Worm (Caenorhabditis elegans) whole organism, L2 larva: ENCODE data around the gene asna-1.

Experiments
- C34F6.9 ChIP-seq: fragments of 150-350 bp; optimal IDR thresholded peaks from 2 replicates; lab custom pipeline; 2014; ENCODE audit warnings: missing biosample characterization, missing genetic modification characterization
- F13H6.1 ChIP-seq: sonication (generic microtip); optimal IDR thresholded peaks from 2 replicates; lab custom pipeline; 2016; ENCODE audit warnings: missing genetic modification characterization, missing compliant biosample characterization
- R02D3.7 ChIP-seq: fragments of 150-350 bp; optimal IDR thresholded peaks from 2 replicates; lab custom pipeline; 2014; ENCODE audit warnings: missing biosample characterization, missing genetic modification characterization
- Y55F3AM.14 ChIP-seq: fragments of 200-800 bp; sonication (Bioruptor generic); optimal IDR thresholded peaks from 2 replicates; lab custom pipeline; 2018; ENCODE audit warnings: mild to moderate bottlenecking, missing genetic modification characterization, missing compliant biosample characterization
- ZK546.5 ChIP-seq: sonication (generic microtip); optimal IDR thresholded peaks from 2 replicates; lab custom pipeline; 2017; ENCODE audit warnings: missing biosample characterization, missing genetic modification characterization
- alr-1 ChIP-seq: fragments of 150-350 bp; optimal IDR thresholded peaks from 2 replicates; lab custom pipeline; 2014; ENCODE audit warnings: missing biosample characterization, missing genetic modification characterization
- ceh-16 ChIP-seq: fragments of 150-350 bp; optimal IDR thresholded peaks from 2 replicates; lab custom pipeline; 2014; ENCODE audit warnings: missing biosample characterization, missing genetic modification characterization
- crh-2 ChIP-seq: sonication (generic microtip); optimal IDR thresholded peaks from 2 replicates; lab custom pipeline; 2017; ENCODE audit warnings: missing biosample characterization, missing genetic modification characterization
- dmd-4 ChIP-seq: sonication (generic microtip); optimal IDR thresholded peaks from 2 replicates; lab custom pipeline; 2017; ENCODE audit warnings: missing biosample characterization, missing genetic modification characterization
- egl-27 ChIP-seq: sonication (generic microtip); optimal IDR thresholded peaks from 3 replicates; lab custom pipeline; 2017; ENCODE audit warnings: missing biosample characterization, missing genetic modification reagents, missing genetic modification characterization
- elt-3 ChIP-seq: sonication (generic microtip); optimal IDR thresholded peaks from 2 replicates; lab custom pipeline; 2017; ENCODE audit warnings: missing biosample characterization, missing genetic modification characterization
- fos-1 ChIP-seq: fragments of 150-350 bp; optimal IDR thresholded peaks from 2 replicates; lab custom pipeline; 2014; ENCODE audit warnings: missing biosample characterization, missing genetic modification characterization
- gmeb-1 ChIP-seq: fragments of 150-350 bp; optimal IDR thresholded peaks from 2 replicates; lab custom pipeline; 2014; ENCODE audit warnings: missing biosample characterization, missing genetic modification characterization
- lin-11 ChIP-seq: fragments of 150-350 bp; sonication (generic microtip); optimal IDR thresholded peaks from 2 replicates; lab custom pipeline; 2014; ENCODE audit warnings: missing biosample characterization, missing genetic modification characterization, inconsistent platforms, mixed read lengths
- lin-13 ChIP-seq: fragments of 150-350 bp; optimal IDR thresholded peaks from 2 replicates; lab custom pipeline; 2014; ENCODE audit warnings: missing biosample characterization, missing genetic modification reagents, missing genetic modification characterization
- lsy-2 ChIP-seq, 2 experiments: fragments of 150-350 bp in 1 of 2; sonication (generic microtip) in 1 of 2; optimal IDR thresholded peaks; 2 replicates each; lab custom pipeline; 2014 to 2017; ENCODE audit warnings: missing biosample characterization in 2 of 2, missing genetic modification characterization in 2 of 2
- mab-5 ChIP-seq: fragments of 150-350 bp; optimal IDR thresholded peaks from 2 replicates; lab custom pipeline; 2014; ENCODE audit warnings: missing biosample characterization, missing genetic modification characterization
- mdl-1 ChIP-seq, 2 experiments: fragments of 150-350 bp in 1 of 2; sonication (generic microtip) in 1 of 2; optimal IDR thresholded peaks; 2 replicates each; lab custom pipeline; 2017; ENCODE audit warnings: missing biosample characterization in 2 of 2, missing genetic modification characterization in 2 of 2
- nhr-11 ChIP-seq: fragments of 150-350 bp; optimal IDR thresholded peaks from 2 replicates; lab custom pipeline; 2014; ENCODE audit warnings: missing biosample characterization, missing genetic modification characterization
- nhr-12 ChIP-seq: fragments of 150-350 bp; optimal IDR thresholded peaks from 2 replicates; lab custom pipeline; 2014; ENCODE audit warnings: missing biosample characterization, missing genetic modification characterization
- nhr-129 ChIP-seq: fragments of 150-350 bp; optimal IDR thresholded peaks from 2 replicates; lab custom pipeline; 2014; ENCODE audit warnings: missing biosample characterization, missing genetic modification characterization
- nhr-23 ChIP-seq: fragments of 150-350 bp; optimal IDR thresholded peaks from 2 replicates; lab custom pipeline; 2014; ENCODE audit warnings: missing biosample characterization, missing genetic modification reagents, missing genetic modification characterization
- nhr-237 ChIP-seq: fragments of 150-350 bp; optimal IDR thresholded peaks from 2 replicates; lab custom pipeline; 2014; ENCODE audit warnings: missing biosample characterization, missing genetic modification characterization
- nhr-25 ChIP-seq: fragments of 150-350 bp; sonication (generic microtip); optimal IDR thresholded peaks from 3 replicates; lab custom pipeline; 2014; ENCODE audit warnings: missing biosample characterization, missing genetic modification characterization
- nhr-6 ChIP-seq: fragments of 150-350 bp; optimal IDR thresholded peaks from 2 replicates; lab custom pipeline; 2014; ENCODE audit warnings: missing biosample characterization, missing genetic modification characterization
- nhr-77 ChIP-seq: fragments of 150-350 bp; optimal IDR thresholded peaks from 2 replicates; lab custom pipeline; 2014; ENCODE audit warnings: missing biosample characterization, missing genetic modification characterization
- peb-1 ChIP-seq: fragments of 150-350 bp; optimal IDR thresholded peaks from 2 replicates; lab custom pipeline; 2014; ENCODE audit warnings: missing biosample characterization, missing genetic modification characterization
- sma-3 ChIP-seq: sonication (generic microtip); optimal IDR thresholded peaks from 2 replicates; lab custom pipeline; 2016; ENCODE audit warnings: missing genetic modification reagents, missing genetic modification characterization, missing compliant biosample characterization
- sma-9 ChIP-seq, 2 experiments: fragments of 150-350 bp in 1 of 2; sonication (generic microtip) in 1 of 2; optimal IDR thresholded peaks; 2 replicates each; lab custom pipeline; 2014 to 2016; ENCODE audit warnings: missing genetic modification characterization in 2 of 2, mild to moderate bottlenecking in 1 of 2, missing biosample characterization in 1 of 2, missing compliant biosample characterization in 1 of 2, missing genetic modification reagents in 1 of 2, moderate library complexity in 1 of 2
- snpc-4 ChIP-seq: fragments of 150-350 bp; optimal IDR thresholded peaks from 2 replicates; lab custom pipeline; 2014; ENCODE audit warnings: missing biosample characterization, missing genetic modification characterization
- unc-39 ChIP-seq: fragments of 150-350 bp; optimal IDR thresholded peaks from 2 replicates; lab custom pipeline; 2014; ENCODE audit warnings: missing biosample characterization, missing genetic modification characterization
- unc-55 ChIP-seq: fragments of 150-350 bp; sonication (generic microtip); optimal IDR thresholded peaks from 3 replicates; lab custom pipeline; 2014; ENCODE audit warnings: missing biosample characterization, missing genetic modification reagents, missing genetic modification characterization
- zag-1 ChIP-seq: fragments of 150-350 bp; optimal IDR thresholded peaks from 2 replicates; lab custom pipeline; 2014; ENCODE audit warnings: missing biosample characterization, missing genetic modification characterization
- ztf-1 ChIP-seq: fragments of 200-800 bp; sonication (Bioruptor generic); conservative IDR thresholded peaks from 2 replicates; pipeline ENCODE4 v1.3.6; 2022; ENCODE audit warnings: missing genetic modification characterization, missing compliant biosample characterization

Gene asna-1

ce11 chrIII:8873990-8874668 lies 20.8 kb upstream of the asna-1 start (continued):
- no peak for TF ChIP-seq gmeb-1 (tag; lab: Kevin White, UChicago)
- peak; percentile 41 for TF ChIP-seq egl-27 (tag; lab: Kevin White, UChicago)
- no peak for TF ChIP-seq unc-39
- TF ChIP-seq mdl-1 (tag; optimal IDR thresholded peaks at IDR 0.05; lab: Kevin White, UChicago): peak; percentile 4 to 72
- TF ChIP-seq nhr-12: no peak
- TF ChIP-seq nhr-77 (tag; lab: Kevin White, UChicago): no peak
- peak; percentile 87 for TF ChIP-seq unc-55 (GFP tag; lab: Kevin White, UChicago)
- TF ChIP-seq nhr-237 (tag; lab: Kevin White, UChicago): no peak
- TF ChIP-seq nhr-23 (tag; lab: Kevin White, UChicago): no peak
- peak; percentile 73 for TF ChIP-seq nhr-6 (tag; lab: Kevin White, UChicago)
- no peak for TF ChIP-seq sma-3 (GFP tag; lab: Kevin White, UChicago)

- TF ChIP-seq nhr-6 (tag; lab: Kevin White, UChicago) (no peak), lsy-2 (tag; optimal IDR thresholded peaks at IDR 0.05; lab: Kevin White, UChicago) (peak in 1 of 2 experiments; percentile 22), nhr-11 (tag; lab: Kevin White, UChicago) (no peak)
Measured at ce11 chrIII:8877002-8877401, 17.9 kb upstream of the asna-1 start, which contains the start of gene K01F9.2. TSS of gene K01F9.2 (minus strand) at chrIII:8877128.

ce11 chrIII:8878960-8879359 lies 15.9 kb upstream of the asna-1 start:
- TF ChIP-seq elt-3 (no peak), dmd-4 (tag; lab: Kevin White, UChicago) (no peak), nhr-23 (tag; lab: Kevin White, UChicago) (no peak), nhr-25 (no peak), unc-55 (GFP tag; lab: Kevin White, UChicago) (peak; percentile 72), snpc-4 (tag; lab: Kevin White, UChicago) (no peak), mab-5 (tag; lab: Kevin White, UChicago) (no peak), sma-9 (GFP tag; optimal IDR thresholded peaks at IDR 0.05; lab: Kevin White, UChicago) (peak; percentile 5), sma-9 (tag; optimal IDR thresholded peaks at IDR 0.05; lab: Kevin White, UChicago) (no peak), crh-2 (no peak), fos-1 (peak; percentile 84)
- TF ChIP-seq, all 48 proteins: peak for 3

ce11 chrIII:8882333-8882732 lies 12.5 kb upstream of the asna-1 start:
- TF ChIP-seq crh-2: no peak
- TF ChIP-seq unc-55 (GFP tag; lab: Kevin White, UChicago): no peak
- no peak for TF ChIP-seq alr-1 (tag; lab: Kevin White, UChicago)
- TF ChIP-seq, all 48 proteins: peak for 0

ce11 chrIII:8885150-8885549 lies 9.7 kb upstream of the asna-1 start, which contains the start of gene svop-1:
TSS of gene svop-1 (minus strand) at chrIII:8885488.
- TF ChIP-seq lin-13 (GFP tag; lab: Kevin White, UChicago): no peak
- TF ChIP-seq ztf-1 (GFP tag; lab: Robert Waterston, UW): no peak
- TF ChIP-seq sma-9 (GFP tag; optimal IDR thresholded peaks at IDR 0.05; lab: Kevin White, UChicago): no peak
- TF ChIP-seq sma-9 (tag; optimal IDR thresholded peaks at IDR 0.05; lab: Kevin White, UChicago): no peak
- TF ChIP-seq peb-1 (tag; lab: Kevin White, UChicago): no peak
- TF ChIP-seq ZK546.5 (tag; lab: Kevin White, UChicago): no peak
- TF ChIP-seq egl-27 (tag; lab: Kevin White, UChicago): no peak
- no peak for TF ChIP-seq nhr-129
- no peak for TF ChIP-seq unc-39
- no peak for TF ChIP-seq nhr-11 (tag; lab: Kevin White, UChicago)
- no peak for TF ChIP-seq ceh-16 (tag; lab: Kevin White, UChicago)
- no peak for TF ChIP-seq F13H6.1 (tag; lab: Kevin White, UChicago)
- no peak for TF ChIP-seq nhr-237 (tag; lab: Kevin White, UChicago)
- TF ChIP-seq zag-1 (tag; lab: Kevin White, UChicago): no peak
- no peak for TF ChIP-seq Y55F3AM.14 (GFP tag; lab: Kevin White, UChicago)

- TF ChIP-seq lin-11: no peak
- no peak for TF ChIP-seq R02D3.7
- TF ChIP-seq zag-1 (tag; lab: Kevin White, UChicago): peak; percentile 27
- TF ChIP-seq lsy-2 (tag; optimal IDR thresholded peaks at IDR 0.05; lab: Kevin White, UChicago): peak in 1 of 2 experiments; percentile 57
- TF ChIP-seq F13H6.1 (tag; lab: Kevin White, UChicago): peak; percentile 22
- TF ChIP-seq crh-2: peak; percentile 34
- TF ChIP-seq C34F6.9 (tag; lab: Kevin White, UChicago): peak; percentile 59
- peak; percentile 64 for TF ChIP-seq unc-55 (GFP tag; lab: Kevin White, UChicago)
- peak; percentile 35 for TF ChIP-seq egl-27 (tag; lab: Kevin White, UChicago)
- no peak for TF ChIP-seq sma-3 (GFP tag; lab: Kevin White, UChicago)
- peak; percentile 43 for TF ChIP-seq nhr-129
- no peak for TF ChIP-seq nhr-237 (tag; lab: Kevin White, UChicago)
Measured at ce11 chrIII:8886309-8886708, 8.6 kb upstream of the asna-1 start.
